Fruit fly (Drosophila melanogaster) whole organism, wandering third instar larva: ENCODE results near the gene Sgs8.

Experiments
- Abd-B ChIP-seq: fragments of >200 bp; optimal IDR thresholded peaks from 2 replicates; lab custom pipeline; 2017; ENCODE audit warnings: missing biosample characterization, missing genetic modification characterization
- CG32264 ChIP-seq: fragments of 200-800 bp; sonication (Bioruptor generic); optimal IDR thresholded peaks from 2 replicates; lab custom pipeline; 2016; ENCODE audit warnings: missing biosample characterization, missing genetic modification characterization
- CG9705 ChIP-seq: fragments of 200-800 bp; sonication (Bioruptor generic); optimal IDR thresholded peaks from 2 replicates; lab custom pipeline; 2018; ENCODE audit warnings: missing biosample characterization, mild to moderate bottlenecking, missing genetic modification characterization
- Dfd ChIP-seq: fragments of >200 bp; optimal IDR thresholded peaks from 2 replicates; lab custom pipeline; 2017; ENCODE audit warnings: missing biosample characterization, missing genetic modification characterization
- Dif ChIP-seq: fragments of 200-275, 200-300 bp; sonication (Bioruptor generic); optimal IDR thresholded peaks from 2 replicates; lab custom pipeline; 2018; ENCODE audit warnings: missing biosample characterization, missing genetic modification characterization; ENCODE audit not compliant: partially characterized antibody
- GATAd ChIP-seq: sonication (Bioruptor generic); optimal IDR thresholded peaks from 2 replicates; lab custom pipeline; 2016; ENCODE audit warnings: missing biosample characterization, missing genetic modification characterization
- HLH106 ChIP-seq: fragments of 200-800 bp; optimal IDR thresholded peaks from 3 replicates; lab custom pipeline; 2019; ENCODE audit warnings: missing biosample characterization, mild to moderate bottlenecking, missing genetic modification characterization, moderate library complexity
- Hnf4 ChIP-seq: fragments of 200-800 bp; sonication (Bioruptor generic); optimal IDR thresholded peaks from 2 replicates; lab custom pipeline; 2016; ENCODE audit warnings: missing biosample characterization, mild to moderate bottlenecking, missing genetic modification characterization
- Hr78 ChIP-seq: fragments of >200 bp; optimal IDR thresholded peaks from 2 replicates; lab custom pipeline; 2017; ENCODE audit warnings: missing biosample characterization, missing genetic modification characterization
- Hr83 ChIP-seq: fragments of 200-300 bp; sonication (Bioruptor generic); optimal IDR thresholded peaks from 2 replicates; lab custom pipeline; 2016; ENCODE audit warnings: missing biosample characterization, mild to moderate bottlenecking, missing genetic modification characterization, moderate library complexity; ENCODE audit not compliant: poor library complexity, severe bottlenecking
- Mio ChIP-seq: sonication (Bioruptor generic); optimal IDR thresholded peaks from 2 replicates; lab custom pipeline; 2016; ENCODE audit warnings: missing biosample characterization, missing genetic modification characterization
- Myc ChIP-seq: fragments of >200 bp; optimal IDR thresholded peaks from 2 replicates; lab custom pipeline; 2017
- N ChIP-seq: fragments of >200 bp; optimal IDR thresholded peaks from 2 replicates; lab custom pipeline; 2018; ENCODE audit warnings: missing biosample characterization, missing external identifiers, missing genetic modification characterization
- OdsH ChIP-seq: fragments of 200-800 bp; sonication (Bioruptor generic); optimal IDR thresholded peaks from 2 replicates; lab custom pipeline; 2016; ENCODE audit warnings: missing biosample characterization, mild to moderate bottlenecking, missing genetic modification characterization
- Rel ChIP-seq, 2 experiments: fragments of 200-800 bp; sonication (Bioruptor generic) in 1 of 2; optimal IDR thresholded peaks; 2 replicates in 1 of 2; 3 replicates in 1 of 2; lab custom pipeline; 2016 to 2019; ENCODE audit warnings: mild to moderate bottlenecking in 2 of 2, missing biosample characterization in 2 of 2, missing genetic modification characterization in 2 of 2, moderate library complexity in 1 of 2
- Sp1 ChIP-seq: fragments of 200-800 bp; sonication (Bioruptor generic); optimal IDR thresholded peaks from 3 replicates; lab custom pipeline; 2019; ENCODE audit warnings: missing biosample characterization, mild to moderate bottlenecking, missing genetic modification characterization, moderate library complexity
- Vsx2 ChIP-seq: fragments of 200-300, 225-300 bp; sonication (Bioruptor generic); optimal IDR thresholded peaks from 2 replicates; lab custom pipeline; 2018; ENCODE audit warnings: missing biosample characterization, missing genetic modification characterization; ENCODE audit not compliant: partially characterized antibody
- br ChIP-seq: fragments of 200-800 bp; sonication (Bioruptor generic); optimal IDR thresholded peaks from 2 replicates; lab custom pipeline; 2016; ENCODE audit warnings: missing biosample characterization, missing genetic modification characterization
- brk ChIP-seq: fragments of 200-800 bp; sonication (Bioruptor generic); optimal IDR thresholded peaks from 2 replicates; lab custom pipeline; 2016; ENCODE audit warnings: missing biosample characterization, mild to moderate bottlenecking, missing genetic modification characterization
- dl ChIP-seq, 2 experiments: fragments of 175-275, 200-275 bp in 1 of 2; fragments of 200-275 bp in 1 of 2; sonication (Bioruptor generic); optimal IDR thresholded peaks; lab custom pipeline; 2018; ENCODE audit warnings: mild to moderate bottlenecking in 2 of 2, missing biosample characterization in 2 of 2, missing genetic modification characterization in 2 of 2, moderate library complexity in 2 of 2; ENCODE audit not compliant: partially characterized antibody in 2 of 2, insufficient read depth in 1 of 2
- dmrt93B ChIP-seq: fragments of 200-800 bp; sonication (Bioruptor generic); optimal IDR thresholded peaks from 2 replicates; lab custom pipeline; 2018; ENCODE audit warnings: missing biosample characterization, mild to moderate bottlenecking, missing genetic modification characterization
- dsf ChIP-seq: sonication (Bioruptor generic); optimal IDR thresholded peaks from 2 replicates; lab custom pipeline; 2016; ENCODE audit warnings: missing biosample characterization, missing genetic modification characterization, borderline replicate concordance
- ey ChIP-seq: fragments of 200-800 bp; sonication (Bioruptor generic); optimal IDR thresholded peaks from 2 replicates; lab custom pipeline; 2016; ENCODE audit warnings: missing biosample characterization, missing genetic modification characterization
- foxo ChIP-seq, 2 experiments: fragments of 200-800 bp; sonication (Bioruptor generic); optimal IDR thresholded peaks; 2 replicates in 1 of 2; 3 replicates in 1 of 2; lab custom pipeline; 2016 to 2017; ENCODE audit warnings: missing biosample characterization in 2 of 2, missing genetic modification characterization in 2 of 2
- fru ChIP-seq: fragments of 200-800 bp; sonication (Bioruptor generic); optimal IDR thresholded peaks from 3 replicates; lab custom pipeline; 2016; ENCODE audit warnings: missing biosample characterization, mild to moderate bottlenecking, missing genetic modification characterization
- h ChIP-seq: fragments of 200-800 bp; sonication (Bioruptor generic); optimal IDR thresholded peaks from 3 replicates; lab custom pipeline; 2016; ENCODE audit warnings: missing biosample characterization, mild to moderate bottlenecking, missing genetic modification characterization
- jim ChIP-seq: fragments of 175-275, 200-325 bp; sonication (Bioruptor generic); optimal IDR thresholded peaks from 2 replicates; lab custom pipeline; 2016; ENCODE audit warnings: missing biosample characterization, mild to moderate bottlenecking, missing genetic modification characterization
- lola ChIP-seq: fragments of >200 bp; optimal IDR thresholded peaks from 2 replicates; lab custom pipeline; 2017; ENCODE audit warnings: missing biosample characterization, missing genetic modification characterization
- pan ChIP-seq: fragments of >200 bp; optimal IDR thresholded peaks from 2 replicates; lab custom pipeline; 2017
- psq ChIP-seq: fragments of 200-800 bp; sonication (Bioruptor generic); optimal IDR thresholded peaks from 3 replicates; lab custom pipeline; 2017; ENCODE audit warnings: missing biosample characterization, mild to moderate bottlenecking, missing genetic modification characterization, moderate library complexity
- rgr ChIP-seq: fragments of 200-800 bp; sonication (Bioruptor generic); optimal IDR thresholded peaks from 3 replicates; lab custom pipeline; 2016; ENCODE audit warnings: missing biosample characterization, mild to moderate bottlenecking, missing genetic modification characterization
- sage ChIP-seq: fragments of 200-800 bp; sonication (Bioruptor generic); optimal IDR thresholded peaks from 2 replicates; lab custom pipeline; 2016; ENCODE audit warnings: missing biosample characterization, mild to moderate bottlenecking, missing genetic modification characterization
- usp ChIP-seq: fragments of >200 bp; optimal IDR thresholded peaks from 2 replicates; lab custom pipeline; 2017; ENCODE audit warnings: missing biosample characterization, missing genetic modification characterization

Sgs8 gene

DNA sequence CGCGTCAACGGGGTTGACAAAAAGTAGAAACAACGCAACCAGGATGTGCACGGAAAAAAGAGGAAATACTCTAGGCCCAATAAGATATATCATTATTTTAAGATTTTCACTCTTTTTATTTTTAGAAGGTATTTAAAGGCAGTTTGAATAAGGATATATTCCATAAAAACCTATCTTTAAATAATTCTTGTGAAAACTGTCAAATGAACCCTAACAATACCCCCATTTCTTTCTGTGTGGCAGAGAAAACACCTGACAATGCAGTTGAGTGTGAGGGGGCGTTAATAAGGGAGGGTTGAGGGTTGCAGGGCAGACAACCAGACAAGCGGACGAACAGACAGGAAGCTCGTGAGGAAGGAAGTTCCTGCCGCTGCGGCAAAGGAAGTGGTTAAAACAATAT is 42.8 kb upstream of the Sgs8 start:
- TF ChIP-seq h (GFP tag; lab: Kevin White, UChicago) (peak; percentile 26), Sp1 (peak; percentile 29), Myc (lab: Kevin White, UChicago) (no peak), brk (peak; percentile 1), fru (peak; percentile 46), ey (peak; percentile 39), GATAd (GFP tag; lab: Kevin White, UChicago) (no peak), dsf (GFP tag; lab: Kevin White, UChicago) (no peak), dmrt93B (GFP tag; lab: Kevin White, UChicago) (no peak), br (GFP tag; lab: Kevin White, UChicago) (peak; percentile 15), OdsH (GFP tag; lab: Kevin White, UChicago) (peak; percentile 28), rgr (GFP tag; lab: Kevin White, UChicago) (peak; percentile 43), Mio (GFP tag; lab: Kevin White, UChicago) (no peak), Hnf4 (peak; percentile 21), psq (GFP tag; lab: Kevin White, UChicago) (peak; percentile 12), pan (lab: Kevin White, UChicago) (no peak), HLH106 (tag; lab: Kevin White, UChicago) (peak; percentile 23), foxo (GFP tag; optimal IDR thresholded peaks at IDR 0.05; lab: Kevin White, UChicago) (peak in 1 of 2 experiments; percentile 43)

DNA sequence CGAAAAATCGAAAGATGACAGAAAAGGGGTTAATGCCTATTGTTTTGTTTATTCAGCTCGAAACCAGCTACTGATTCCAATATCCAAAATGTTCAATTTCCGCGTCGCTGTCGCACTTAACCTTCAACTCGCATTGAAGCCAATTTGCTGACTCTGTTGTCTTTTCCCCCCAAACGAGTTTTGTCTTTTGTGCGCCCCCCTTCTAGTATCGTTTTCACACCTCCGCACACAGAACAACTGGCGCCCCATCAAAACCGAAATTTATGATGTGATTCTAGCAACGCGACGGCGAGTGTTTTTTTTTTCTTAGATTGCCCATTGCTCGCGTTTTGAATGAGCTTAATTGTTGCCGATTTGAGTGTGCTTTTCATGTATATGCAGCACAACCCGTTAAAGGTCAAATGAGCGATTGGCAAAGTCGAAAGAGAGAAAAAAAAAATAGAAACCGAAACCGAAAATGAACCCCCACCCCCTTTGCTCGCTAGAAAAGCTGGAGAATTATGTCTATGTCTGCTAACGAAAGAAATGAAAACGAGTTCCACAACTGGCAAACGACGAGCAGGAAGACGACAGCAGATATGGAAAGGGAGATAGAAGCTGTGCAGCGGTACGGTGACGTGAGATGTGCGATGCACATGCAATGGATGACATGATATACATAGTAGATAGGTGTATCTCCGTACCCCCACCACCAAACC is 41.3 kb upstream of the Sgs8 start:
- TF ChIP-seq Myc (lab: Kevin White, UChicago) (no peak), ey (no peak), br (GFP tag; lab: Kevin White, UChicago) (no peak), usp (GFP tag; lab: Kevin White, UChicago) (no peak), sage (GFP tag; lab: Kevin White, UChicago) (no peak), Sp1 (no peak), dmrt93B (GFP tag; lab: Kevin White, UChicago) (no peak)

DNA sequence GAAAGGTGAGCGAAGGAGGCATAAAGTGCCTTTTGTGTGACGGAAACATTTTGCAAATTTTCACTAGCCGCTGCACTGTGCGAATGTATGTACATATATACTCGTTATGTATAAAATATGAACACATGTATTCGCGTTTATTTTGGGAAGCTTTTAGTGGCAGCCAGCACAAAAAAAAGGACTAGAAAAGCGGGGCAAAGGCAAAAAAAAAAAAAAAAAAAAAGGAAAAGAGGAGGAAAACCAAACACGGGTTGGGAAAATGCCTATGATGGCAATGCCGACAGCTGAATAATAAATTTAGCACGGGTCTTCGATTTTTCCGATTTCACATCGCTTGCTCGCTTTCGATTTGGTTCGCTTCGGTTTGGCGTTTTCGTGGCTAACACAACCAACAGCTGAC is 40.2 kb upstream of the Sgs8 start:
- TF ChIP-seq Vsx2 (no peak), br (GFP tag; lab: Kevin White, UChicago) (no peak), h (GFP tag; lab: Kevin White, UChicago) (no peak), HLH106 (tag; lab: Kevin White, UChicago) (no peak), dl (GFP tag; optimal IDR thresholded peaks at IDR 0.05; lab: Kevin White, UChicago; ENCODE audit: insufficient read depth in 1 of 2, partially characterized antibody in 2 of 2) (no peak), Hr83 (GFP tag; lab: Kevin White, UChicago) (no peak), fru (no peak), Mio (GFP tag; lab: Kevin White, UChicago) (no peak), N (GFP tag; lab: Kevin White, UChicago) (no peak), GATAd (GFP tag; lab: Kevin White, UChicago) (no peak), dmrt93B (GFP tag; lab: Kevin White, UChicago) (no peak), psq (GFP tag; lab: Kevin White, UChicago) (no peak), lola (GFP tag; lab: Kevin White, UChicago) (no peak), Dfd (no peak)

DNA sequence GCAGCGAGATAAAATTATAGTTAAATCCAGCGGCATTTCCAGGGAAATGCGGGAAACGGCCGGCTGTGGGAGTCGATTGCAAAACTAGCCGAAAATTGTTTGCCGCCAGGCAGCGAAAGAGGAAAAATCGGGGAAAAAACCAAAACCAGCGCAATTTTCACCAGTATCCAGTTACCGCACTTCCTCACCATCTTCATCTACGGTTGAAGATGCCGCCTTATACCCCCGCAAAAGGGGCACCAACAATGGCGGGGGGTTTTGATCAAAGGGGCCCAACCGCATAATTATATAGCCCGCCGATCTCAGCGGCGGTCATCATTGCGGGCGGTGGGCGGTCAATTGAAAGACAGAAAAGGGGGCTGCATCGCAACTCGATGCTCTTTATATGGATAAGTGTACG is 38.8 kb upstream of the Sgs8 start:
- no peak for TF ChIP-seq lola (GFP tag; lab: Kevin White, UChicago)
- TF ChIP-seq h (GFP tag; lab: Kevin White, UChicago): no peak
- TF ChIP-seq usp (GFP tag; lab: Kevin White, UChicago): no peak
- no peak for TF ChIP-seq CG9705 (GFP tag; lab: Kevin White, UChicago)
- TF ChIP-seq jim (GFP tag; lab: Kevin White, UChicago): no peak
- TF ChIP-seq psq (GFP tag; lab: Kevin White, UChicago): no peak
- TF ChIP-seq CG32264 (GFP tag; lab: Kevin White, UChicago): no peak
- TF ChIP-seq Hr78: no peak
- TF ChIP-seq Vsx2: no peak
- no peak for TF ChIP-seq foxo (GFP tag; optimal IDR thresholded peaks at IDR 0.05; lab: Kevin White, UChicago)
- TF ChIP-seq ey: no peak
- no peak for TF ChIP-seq Abd-B (GFP tag; lab: Kevin White, UChicago)
- no peak for TF ChIP-seq brk
- no peak for TF ChIP-seq Dif
- TF ChIP-seq Myc (lab: Kevin White, UChicago): no peak
- TF ChIP-seq fru: no peak
- no peak for TF ChIP-seq Sp1
- TF ChIP-seq Dfd: no peak
- no peak for TF ChIP-seq Rel (GFP tag; optimal IDR thresholded peaks at IDR 0.05; lab: Kevin White, UChicago)
- no peak for TF ChIP-seq Rel (tag; optimal IDR thresholded peaks at IDR 0.05; lab: Kevin White, UChicago)
